Fruit fly (Drosophila melanogaster): Measurements from ENCODE around the gene Rift.

Rift gene

dm6 chr3R:31793664-31794417 is 16.1 kb downstream of the Rift start, which contains the start of the genes Mccc1 and Acf:
Gene Mccc1, minus strand, starts transcription at chr3R:31793907.
Gene Acf, plus strand, starts transcription at chr3R:31793981.
- no peak for TF ChIP-seq Myc (optimal IDR thresholded peaks at IDR 0.05)
- no peak for TF ChIP-seq h (optimal IDR thresholded peaks at IDR 0.05)
- no peak for TF ChIP-seq ttk (optimal IDR thresholded peaks at IDR 0.05)
- TF ChIP-seq psq (optimal IDR thresholded peaks at IDR 0.05) = no peak
- TF ChIP-seq insv (optimal IDR thresholded peaks at IDR 0.05) = no peak
- TF ChIP-seq Sin3A (optimal IDR thresholded peaks at IDR 0.05) = no peak

- no peak for TF ChIP-seq Myc (optimal IDR thresholded peaks at IDR 0.05)
Observed at dm6 chr3R:31777482-31778165, 32.4 kb downstream of the Rift start.

dm6 chr3R:31776583-31777362 is 33.2 kb downstream of the Rift start, which contains the start of the genes CG2126 and faf:
Gene CG2126, minus strand, starts transcription at chr3R:31776652.
Gene faf, plus strand, starts transcription at chr3R:31777020.
- TF ChIP-seq Sin3A (optimal IDR thresholded peaks at IDR 0.05) (no peak), Myc (optimal IDR thresholded peaks at IDR 0.05) (no peak), insv (optimal IDR thresholded peaks at IDR 0.05) (no peak), h (optimal IDR thresholded peaks at IDR 0.05) (no peak), psq (optimal IDR thresholded peaks at IDR 0.05) (no peak), ttk (optimal IDR thresholded peaks at IDR 0.05) (no peak)

- TF ChIP-seq h (optimal IDR thresholded peaks at IDR 0.05) = no peak
- TF ChIP-seq psq (optimal IDR thresholded peaks at IDR 0.05) = no peak
- no peak for TF ChIP-seq ttk (optimal IDR thresholded peaks at IDR 0.05)
- no peak for TF ChIP-seq Sin3A (optimal IDR thresholded peaks at IDR 0.05)
Observed at dm6 chr3R:31771790-31772576, 38.0 kb downstream of the Rift start, which contains the start of the genes betaGlu and sip3. Gene betaGlu, minus strand, starts transcription at chr3R:31771848. Gene sip3, plus strand, starts transcription at chr3R:31772219.

DNA sequence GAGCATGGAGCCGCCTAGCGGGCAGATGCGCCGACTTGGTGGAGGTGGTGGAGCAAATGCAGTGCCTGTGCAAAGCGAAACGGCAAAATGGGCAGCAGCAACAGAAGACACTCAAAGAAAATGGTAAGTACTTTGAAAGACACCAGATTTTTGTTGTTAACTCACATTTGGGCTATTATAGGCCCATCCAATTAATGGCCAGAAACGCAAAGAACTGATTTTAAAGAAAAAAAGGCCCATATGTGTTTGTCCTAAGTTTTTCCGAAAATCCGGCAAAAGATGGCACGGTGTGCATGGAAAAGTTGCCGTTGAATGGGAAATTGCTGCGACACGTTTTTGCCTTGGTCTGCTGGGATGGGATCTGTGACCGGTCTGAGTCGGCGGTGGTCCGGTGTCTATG is 41.8 kb downstream of the Rift start:
- no peak for TF ChIP-seq ttk (optimal IDR thresholded peaks at IDR 0.05)
- TF ChIP-seq Myc (optimal IDR thresholded peaks at IDR 0.05) = no peak
- no peak for TF ChIP-seq h (optimal IDR thresholded peaks at IDR 0.05)
- no peak for TF ChIP-seq psq (optimal IDR thresholded peaks at IDR 0.05)
- TF ChIP-seq insv (optimal IDR thresholded peaks at IDR 0.05) = no peak

- no peak for TF ChIP-seq Myc (optimal IDR thresholded peaks at IDR 0.05)
- no peak for TF ChIP-seq insv (optimal IDR thresholded peaks at IDR 0.05)
- no peak for TF ChIP-seq Sin3A (optimal IDR thresholded peaks at IDR 0.05)
- no peak for TF ChIP-seq psq (optimal IDR thresholded peaks at IDR 0.05)
- TF ChIP-seq h (optimal IDR thresholded peaks at IDR 0.05) = no peak
- no peak for TF ChIP-seq ttk (optimal IDR thresholded peaks at IDR 0.05)
Observed at dm6 chr3R:31767528-31767927, 42.5 kb downstream of the Rift start.

DNA sequence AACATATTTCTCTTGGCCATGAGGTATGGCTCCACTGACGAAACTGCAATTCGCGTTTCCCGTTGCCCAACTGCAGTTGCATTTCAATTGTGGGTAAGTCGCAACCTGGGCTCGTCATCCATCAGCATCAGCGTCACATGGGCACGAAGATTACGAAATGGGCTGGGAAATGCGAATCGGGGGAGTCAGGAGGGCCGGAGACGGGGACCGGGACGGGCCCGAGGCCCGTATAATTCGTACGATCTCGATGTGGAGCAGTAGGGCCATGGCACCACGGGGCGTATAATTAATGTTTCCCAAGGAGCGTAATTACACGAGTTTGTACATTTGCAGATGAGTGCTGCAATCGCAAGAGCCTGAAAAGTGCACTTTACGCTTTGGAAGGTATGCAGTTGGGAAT is 44.8 kb downstream of the Rift start:
- TF ChIP-seq ttk (optimal IDR thresholded peaks at IDR 0.05) (no peak), psq (optimal IDR thresholded peaks at IDR 0.05) (no peak), h (optimal IDR thresholded peaks at IDR 0.05) (no peak), insv (optimal IDR thresholded peaks at IDR 0.05) (no peak), Myc (optimal IDR thresholded peaks at IDR 0.05) (no peak)

- no peak for TF ChIP-seq ttk (optimal IDR thresholded peaks at IDR 0.05)
Observed at dm6 chr3R:31764672-31765071, 45.3 kb downstream of the Rift start, which contains the start of gene CG2150. Gene CG2150, minus strand, starts transcription at chr3R:31764772.

DNA sequence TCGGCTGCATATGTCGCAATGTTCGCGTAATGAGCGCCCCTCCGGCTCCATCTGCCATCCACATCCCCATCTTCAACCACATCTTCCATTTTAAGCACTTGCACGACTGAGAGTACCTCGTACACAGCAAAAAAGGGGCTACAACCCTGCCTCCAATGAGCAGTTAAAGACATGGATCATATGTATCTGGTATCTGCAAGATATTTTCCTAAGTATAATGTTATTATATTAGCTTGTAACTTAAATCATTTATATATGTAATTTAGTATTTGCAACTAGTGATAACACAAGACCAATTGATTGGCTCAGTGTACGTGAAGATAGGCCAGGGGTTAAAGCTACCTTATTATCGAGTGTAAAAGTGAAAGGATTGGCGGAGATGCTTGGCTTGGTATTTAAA is 47.3 kb downstream of the Rift start:
- TF ChIP-seq Sin3A (optimal IDR thresholded peaks at IDR 0.05) = no peak
- TF ChIP-seq insv (optimal IDR thresholded peaks at IDR 0.05) = no peak
- no peak for TF ChIP-seq Myc (optimal IDR thresholded peaks at IDR 0.05)
- TF ChIP-seq h (optimal IDR thresholded peaks at IDR 0.05) = no peak
- no peak for TF ChIP-seq ttk (optimal IDR thresholded peaks at IDR 0.05)
- no peak for TF ChIP-seq psq (optimal IDR thresholded peaks at IDR 0.05)

DNA sequence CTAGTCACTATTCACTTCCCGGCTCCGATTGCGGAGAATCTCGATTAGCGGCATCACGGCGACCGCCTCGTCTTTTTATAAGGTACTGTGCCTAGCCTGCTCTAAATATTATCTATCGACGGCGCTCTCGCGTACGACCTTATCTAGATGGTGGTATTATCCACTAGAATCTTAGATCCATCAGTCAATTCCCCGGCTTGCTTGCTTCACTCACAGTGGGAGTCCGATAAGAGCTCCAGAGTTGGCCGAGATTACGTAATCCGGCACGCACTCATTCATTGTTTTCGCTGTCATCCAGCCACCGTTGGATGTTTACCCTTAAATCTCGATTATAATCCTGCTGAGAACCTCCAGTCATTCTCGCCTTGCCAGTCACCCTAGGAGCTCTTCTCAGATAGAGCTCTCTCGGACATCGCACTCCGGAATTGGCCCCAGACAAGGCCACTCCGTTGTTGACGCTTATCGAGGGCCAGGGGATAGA is 48.4 kb downstream of the Rift start, which contains the start of gene Smvt:
TSS of gene Smvt (minus strand) at position 51 of the 481 bp plus-strand sequence.
- no peak for TF ChIP-seq psq (optimal IDR thresholded peaks at IDR 0.05)
- TF ChIP-seq h (optimal IDR thresholded peaks at IDR 0.05) = no peak
- no peak for TF ChIP-seq Sin3A (optimal IDR thresholded peaks at IDR 0.05)
- TF ChIP-seq ttk (optimal IDR thresholded peaks at IDR 0.05) = no peak
- no peak for TF ChIP-seq insv (optimal IDR thresholded peaks at IDR 0.05)
- no peak for TF ChIP-seq Myc (optimal IDR thresholded peaks at IDR 0.05)

DNA sequence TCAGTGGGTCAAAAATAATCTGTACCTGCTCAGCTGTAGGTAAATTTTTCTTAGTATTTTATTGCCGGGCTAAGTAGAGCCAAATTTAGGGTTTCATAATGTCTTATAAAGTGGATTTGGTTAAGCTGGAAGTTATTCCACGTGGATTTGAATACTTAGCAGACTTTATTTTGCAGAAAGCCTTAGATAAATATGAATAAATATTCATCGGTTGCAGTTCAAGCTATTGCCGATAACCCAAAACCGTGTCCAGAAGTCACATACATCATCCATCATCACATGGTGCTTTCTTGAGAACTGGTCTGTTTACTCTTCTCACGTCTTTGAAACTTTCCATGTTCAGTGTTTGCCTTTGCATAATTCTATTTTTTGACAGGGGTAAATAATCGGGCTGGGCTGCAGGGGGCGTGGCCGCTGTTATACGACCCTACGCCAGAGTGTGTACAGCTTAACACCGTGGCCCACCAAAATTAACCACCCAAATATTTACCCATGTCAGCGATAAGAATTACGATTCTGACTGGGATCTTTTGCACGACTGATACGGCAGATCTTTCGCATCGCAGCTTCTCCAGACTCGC is 51.3 kb downstream of the Rift start, which contains the start of gene CG2187:
TSS of gene CG2187 (minus strand) at position 51 of the 581 bp plus-strand sequence.
- TF ChIP-seq ttk (optimal IDR thresholded peaks at IDR 0.05) (no peak), Sin3A (optimal IDR thresholded peaks at IDR 0.05) (no peak), Myc (optimal IDR thresholded peaks at IDR 0.05) (no peak), h (optimal IDR thresholded peaks at IDR 0.05) (no peak), psq (optimal IDR thresholded peaks at IDR 0.05) (no peak), insv (optimal IDR thresholded peaks at IDR 0.05) (no peak)

Data from Kc167 (cell line).